Fruit fly (Drosophila melanogaster) whole organism, embryonic: Measurements from ENCODE around the gene CG7974.
A peak's percentile ranks its signal among the peaks of the same experiment; 100 is the strongest.

ENCODE experiments used
- Adf1 ChIP-seq: fragments of 200-800 bp; sonication (Bioruptor generic); IDR thresholded peaks from 2 replicates; pipeline ENCODE4 v1.3.6; 2022; ENCODE audit warnings: missing biosample characterization, missing genetic modification characterization
- Atf-2 ChIP-seq: fragments of 200-800 bp; sonication (Bioruptor generic); optimal IDR thresholded peaks from 2 replicates; lab custom pipeline; 2016; ENCODE audit warnings: missing biosample characterization, missing genetic modification characterization
- CG10462 ChIP-seq: fragments of 200-800 bp; sonication (Bioruptor generic); optimal IDR thresholded peaks from 2 replicates; lab custom pipeline; 2016; ENCODE audit warnings: missing biosample characterization, missing genetic modification characterization
- CG11247 ChIP-seq: fragments of 200-800 bp; sonication (Bioruptor generic); IDR thresholded peaks from 2 replicates; pipeline ENCODE4 v1.3.6; 2022; ENCODE audit warnings: missing biosample characterization, missing genetic modification characterization
- CG12744 ChIP-seq: fragments of 200-800 bp; sonication (Bioruptor generic); optimal IDR thresholded peaks from 2 replicates; lab custom pipeline; 2016; ENCODE audit warnings: missing biosample characterization, missing genetic modification characterization
- CG14050 ChIP-seq: fragments of 200-800 bp; sonication (Bioruptor generic); IDR thresholded peaks from 3 replicates; pipeline ENCODE4 v1.3.6; 2022; ENCODE audit warnings: missing biosample characterization, missing genetic modification characterization
- CG14441 ChIP-seq: fragments of 200-800 bp; sonication (Bioruptor generic); IDR thresholded peaks from 2 replicates; pipeline ENCODE4 v1.3.6; 2022; ENCODE audit warnings: missing biosample characterization, missing genetic modification characterization
- CG15073 ChIP-seq: fragments of 200-800 bp; sonication (Bioruptor generic); optimal IDR thresholded peaks from 2 replicates; lab custom pipeline; 2016; ENCODE audit warnings: missing biosample characterization, missing genetic modification characterization
- CG15479 ChIP-seq: fragments of 200-800 bp; sonication (Bioruptor generic); optimal IDR thresholded peaks from 3 replicates; lab custom pipeline; 2019; ENCODE audit warnings: missing biosample characterization, mild to moderate bottlenecking, missing genetic modification characterization, moderate library complexity
- CG1602 ChIP-seq: fragments of 200-800 bp; sonication (Bioruptor generic); optimal IDR thresholded peaks from 3 replicates; lab custom pipeline; 2016; ENCODE audit warnings: missing biosample characterization, missing genetic modification characterization
- CG1603 ChIP-seq: fragments of 200-800 bp; sonication (Bioruptor generic); optimal IDR thresholded peaks from 2 replicates; lab custom pipeline; 2019; ENCODE audit warnings: missing biosample characterization, mild to moderate bottlenecking, missing genetic modification characterization, moderate library complexity
- CG17186 ChIP-seq: fragments of 200-800 bp; sonication (Bioruptor generic); optimal IDR thresholded peaks from 3 replicates; lab custom pipeline; 2017; ENCODE audit warnings: missing biosample characterization, missing genetic modification reagents, missing genetic modification characterization
- CG18011 ChIP-seq: fragments of 200-800 bp; sonication (Bioruptor generic); optimal IDR thresholded peaks from 2 replicates; lab custom pipeline; 2017; ENCODE audit warnings: missing biosample characterization, missing genetic modification characterization, mild to moderate bottlenecking, moderate library complexity, missing genotype
- CG2199 ChIP-seq: fragments of 200-800 bp; sonication (Bioruptor generic); IDR thresholded peaks from 3 replicates; pipeline ENCODE4 v1.3.6; 2022; ENCODE audit warnings: missing biosample characterization, missing genetic modification characterization
- CG2712 ChIP-seq: fragments of 200-800 bp; optimal IDR thresholded peaks from 3 replicates; lab custom pipeline; 2019; ENCODE audit warnings: missing biosample characterization, mild to moderate bottlenecking, missing genetic modification characterization, moderate library complexity
- CG30431 ChIP-seq: fragments of 200-800 bp; sonication (Bioruptor generic); optimal IDR thresholded peaks from 2 replicates; lab custom pipeline; 2017; ENCODE audit warnings: missing biosample characterization, missing genetic modification characterization
- CG33557 ChIP-seq: fragments of 200-800 bp; sonication (Bioruptor generic); optimal IDR thresholded peaks from 2 replicates; lab custom pipeline; 2019; ENCODE audit warnings: missing biosample characterization, mild to moderate bottlenecking, missing genetic modification characterization, moderate library complexity
- CG3995 ChIP-seq: fragments of 200-800 bp; sonication (Bioruptor generic); optimal IDR thresholded peaks from 3 replicates; lab custom pipeline; 2016; ENCODE audit warnings: missing biosample characterization, missing genetic modification characterization
- CG4328 ChIP-seq: fragments of 200-800 bp; sonication (Bioruptor generic); optimal IDR thresholded peaks from 3 replicates; lab custom pipeline; 2017; ENCODE audit warnings: missing biosample characterization, missing genetic modification reagents, missing genetic modification characterization
- CG7372 ChIP-seq: fragments of 200-800 bp; sonication (Bioruptor generic); IDR thresholded peaks from 2 replicates; pipeline ENCODE4 v1.3.6; 2022; ENCODE audit warnings: missing biosample characterization, missing genetic modification characterization
- CG8089 ChIP-seq: fragments of 200-800 bp; sonication (Bioruptor generic); optimal IDR thresholded peaks from 3 replicates; lab custom pipeline; 2016; ENCODE audit warnings: missing biosample characterization, missing genetic modification characterization
- CG8281 ChIP-seq: fragments of 200-800 bp; sonication (Bioruptor generic); optimal IDR thresholded peaks from 2 replicates; lab custom pipeline; 2018; ENCODE audit warnings: missing biosample characterization, mild to moderate bottlenecking, missing genetic modification characterization, moderate library complexity
- CG8388 ChIP-seq: fragments of 200-800 bp; sonication (Bioruptor generic); optimal IDR thresholded peaks from 2 replicates; lab custom pipeline; 2019; ENCODE audit warnings: missing biosample characterization, mild to moderate bottlenecking, missing genetic modification characterization, moderate library complexity
- CG8924 ChIP-seq: fragments of 200-800 bp; optimal IDR thresholded peaks from 3 replicates; lab custom pipeline; 2019; ENCODE audit warnings: missing biosample characterization, mild to moderate bottlenecking, missing genetic modification characterization, moderate library complexity
- Chrac-16 ChIP-seq: fragments of 200-800 bp; sonication (Bioruptor generic); optimal IDR thresholded peaks from 3 replicates; lab custom pipeline; 2016; ENCODE audit warnings: missing biosample characterization, missing genetic modification characterization
- CkIIα-i1 ChIP-seq: fragments of 200-800 bp; sonication (Bioruptor generic); IDR thresholded peaks from 2 replicates; pipeline ENCODE4 v1.3.6; 2022; ENCODE audit warnings: missing biosample characterization, missing genetic modification characterization
- Ets97D ChIP-seq: fragments of 200-800 bp; sonication (Bioruptor generic); optimal IDR thresholded peaks from 3 replicates; lab custom pipeline; 2016; ENCODE audit warnings: missing biosample characterization, missing genetic modification characterization
- Fer2 ChIP-seq: fragments of 200-800 bp; sonication (Bioruptor generic); optimal IDR thresholded peaks from 2 replicates; lab custom pipeline; 2018; ENCODE audit warnings: missing biosample characterization, mild to moderate bottlenecking, missing genetic modification characterization, moderate library complexity
- H2.0 ChIP-seq: fragments of 200-800 bp; sonication (Bioruptor generic); IDR thresholded peaks from 2 replicates; pipeline ENCODE4 v1.3.6; 2022; ENCODE audit warnings: missing biosample characterization, missing genetic modification characterization
- HLH4C ChIP-seq: fragments of 200-800 bp; sonication (Bioruptor generic); IDR thresholded peaks from 3 replicates; pipeline ENCODE4 v1.3.6; 2022; ENCODE audit warnings: missing biosample characterization, missing genetic modification characterization; ENCODE audit not compliant: partially characterized antibody
- Hmr ChIP-seq: fragments of 200-800 bp; sonication (Bioruptor generic); optimal IDR thresholded peaks from 3 replicates; lab custom pipeline; 2017; ENCODE audit warnings: mild to moderate bottlenecking, missing biosample characterization, missing genetic modification reagents, missing genetic modification characterization
- Hsf ChIP-seq: fragments of 200-800 bp; sonication (Bioruptor generic); optimal IDR thresholded peaks from 3 replicates; lab custom pipeline; 2016; ENCODE audit warnings: missing biosample characterization, missing genetic modification characterization
- Kr ChIP-seq: fragments of 200-800 bp; sonication (Bioruptor generic); optimal IDR thresholded peaks from 2 replicates; lab custom pipeline; 2017; ENCODE audit warnings: missing biosample characterization, mild to moderate bottlenecking, missing genetic modification characterization
- Lim3 ChIP-seq: fragments of 200-800 bp; sonication (Bioruptor generic); IDR thresholded peaks from 2 replicates; pipeline ENCODE4 v1.3.6; 2022; ENCODE audit warnings: missing biosample characterization, missing genetic modification characterization
- Nf-YC ChIP-seq: fragments of 200-800 bp; optimal IDR thresholded peaks from 3 replicates; lab custom pipeline; 2019; ENCODE audit warnings: missing biosample characterization, mild to moderate bottlenecking, missing genetic modification characterization, moderate library complexity
- Pdp1 ChIP-seq, 2 experiments: fragments of 200-800 bp; sonication (Bioruptor generic); optimal IDR thresholded peaks; 3 replicates each; lab custom pipeline; 2016; ENCODE audit warnings: missing biosample characterization in 2 of 2, missing genetic modification characterization in 2 of 2, mild to moderate bottlenecking in 1 of 2, moderate library complexity in 1 of 2
- Rfx ChIP-seq: fragments of 200-800 bp; sonication (Bioruptor generic); IDR thresholded peaks from 2 replicates; pipeline ENCODE4 v1.3.6; 2022; ENCODE audit warnings: missing biosample characterization, missing genetic modification characterization
- Tbp ChIP-seq: fragments of >200 bp; optimal IDR thresholded peaks from 2 replicates; lab custom pipeline; 2018; ENCODE audit warnings: missing biosample characterization, missing genetic modification characterization
- amos ChIP-seq: fragments of 200-800 bp; sonication (Bioruptor generic); IDR thresholded peaks from 2 replicates; pipeline ENCODE4 v1.3.6; 2022; ENCODE audit warnings: missing biosample characterization, missing genetic modification characterization; ENCODE audit not compliant: partially characterized antibody
- emc ChIP-seq: fragments of 200-800 bp; sonication (Bioruptor generic); optimal IDR thresholded peaks from 2 replicates; lab custom pipeline; 2016; ENCODE audit warnings: missing biosample characterization, missing genetic modification characterization
- ftz-f1 ChIP-seq: fragments of 200-800 bp; sonication (Bioruptor generic); optimal IDR thresholded peaks from 2 replicates; lab custom pipeline; 2016; ENCODE audit warnings: missing biosample characterization, missing genetic modification characterization
- gem ChIP-seq: fragments of 200-800 bp; sonication (Bioruptor generic); optimal IDR thresholded peaks from 2 replicates; lab custom pipeline; 2019; ENCODE audit warnings: missing biosample characterization, mild to moderate bottlenecking, missing genetic modification characterization, moderate library complexity
- grn ChIP-seq: fragments of 200-800 bp; sonication (Bioruptor generic); optimal IDR thresholded peaks from 3 replicates; lab custom pipeline; 2017; ENCODE audit warnings: missing biosample characterization, missing genetic modification characterization
- gt ChIP-seq: fragments of 200-800 bp; sonication (Bioruptor generic); IDR thresholded peaks from 2 replicates; pipeline ENCODE4 v1.3.6; 2022; ENCODE audit warnings: missing biosample characterization, missing genetic modification characterization
- lbe ChIP-seq: fragments of 200-800 bp; sonication (Bioruptor generic); optimal IDR thresholded peaks from 2 replicates; lab custom pipeline; 2016; ENCODE audit warnings: missing biosample characterization, mild to moderate bottlenecking, missing genetic modification characterization
- mirr ChIP-seq: fragments of 200-800 bp; sonication (Bioruptor generic); optimal IDR thresholded peaks from 3 replicates; lab custom pipeline; 2018; ENCODE audit warnings: missing biosample characterization, mild to moderate bottlenecking, missing genetic modification characterization
- prd ChIP-seq, 3 experiments: fragments of >200 bp in 2 of 3; fragments of 200-800 bp in 1 of 3; sonication (Bioruptor generic) in 1 of 3; optimal IDR thresholded peaks in 2 of 3; IDR thresholded peaks in 1 of 3; 2 replicates in 2 of 3; 3 replicates in 1 of 3; pipeline versions ENCODE4 v1.3.6 to Lab custom; 2017 to 2022; ENCODE audit warnings: missing biosample characterization in 1 of 3, missing genetic modification characterization in 1 of 3
- pros ChIP-seq: fragments of 200-800 bp; sonication (Bioruptor generic); optimal IDR thresholded peaks from 3 replicates; lab custom pipeline; 2019; ENCODE audit warnings: missing biosample characterization, mild to moderate bottlenecking, missing genetic modification characterization, moderate library complexity
- slp2 ChIP-seq: fragments of 200-800 bp; sonication (Bioruptor generic); optimal IDR thresholded peaks from 2 replicates; lab custom pipeline; 2016; ENCODE audit warnings: missing biosample characterization, missing genetic modification characterization

CG7974 gene

dm6 chr3L:1644920-1645567 is 19.9 kb upstream of the CG7974 start, which contains the start of the genes alphaCOP and CG13919 (continued):
- peak; percentile 91 for TF ChIP-seq CG12744 (GFP tag; lab: Kevin White, UChicago)
- peak; percentile 98 for TF ChIP-seq Rfx
- TF ChIP-seq Chrac-16 (GFP tag; lab: Kevin White, UChicago): peak; percentile 98
- TF ChIP-seq CG30431 (GFP tag; lab: Kevin White, UChicago): peak; percentile 93
- TF ChIP-seq CG8924 (tag; lab: Kevin White, UChicago): peak; percentile 97
- TF ChIP-seq Hsf (GFP tag; lab: Kevin White, UChicago): peak; percentile 97
- TF ChIP-seq lbe (GFP tag; lab: Kevin White, UChicago): peak; percentile 96
- TF ChIP-seq amos (GFP tag; lab: Robert Waterston, UW): no peak
- peak; percentile 92 for TF ChIP-seq Lim3 (GFP tag; lab: Robert Waterston, UW)
- TF ChIP-seq prd (optimal IDR thresholded peaks at IDR 0.05; lab: Kevin White, UChicago): no peak
- peak; percentile 98 for TF ChIP-seq prd (GFP tag; IDR thresholded peaks at IDR 0.05; lab: Robert Waterston, UW)
- peak; percentile 27 for TF ChIP-seq pros (GFP tag; lab: Kevin White, UChicago)
- TF ChIP-seq gem (tag; lab: Kevin White, UChicago): peak; percentile 98
- peak; percentile 99 for TF ChIP-seq CG2712 (tag; lab: Kevin White, UChicago)
- TF ChIP-seq Atf-2 (GFP tag; lab: Kevin White, UChicago): peak; percentile 89
- peak; percentile 90 for TF ChIP-seq Ets97D (GFP tag; lab: Kevin White, UChicago)
- TF ChIP-seq Nf-YC (tag; lab: Kevin White, UChicago): peak; percentile 85
- TF ChIP-seq mirr (GFP tag; lab: Kevin White, UChicago): peak; percentile 81
- TF ChIP-seq CG14050: peak; percentile 97
- TF ChIP-seq Fer2 (tag; lab: Kevin White, UChicago): peak; percentile 89
- TF ChIP-seq CG2199: peak; percentile 69; the same call in 1 of the 3 replicates
- peak; percentile 65 for TF ChIP-seq emc (GFP tag; lab: Kevin White, UChicago)
- TF ChIP-seq gt: peak; percentile 85
- TF ChIP-seq Kr (GFP tag; lab: Kevin White, UChicago): no peak
- peak; percentile 85 for TF ChIP-seq Adf1 (GFP tag; lab: Robert Waterston, UW)
- peak; percentile 98 for TF ChIP-seq CG14441 (GFP tag; lab: Robert Waterston, UW)
- TF ChIP-seq CG15479: peak; percentile 52
- peak; percentile 78 for TF ChIP-seq CG15073 (GFP tag; lab: Kevin White, UChicago)
- TF ChIP-seq Hmr (GFP tag; lab: Kevin White, UChicago): peak; percentile 96
- peak; percentile 85 for TF ChIP-seq CG4328 (GFP tag; lab: Kevin White, UChicago)
- TF ChIP-seq CG1602 (GFP tag; lab: Kevin White, UChicago): peak; percentile 98
- TF ChIP-seq slp2 (GFP tag; lab: Kevin White, UChicago): peak; percentile 87
- peak; percentile 86 for TF ChIP-seq CG1603 (tag; lab: Kevin White, UChicago)
- TF ChIP-seq CG33557 (GFP tag; lab: Kevin White, UChicago): peak; percentile 95
- TF ChIP-seq CG11247 (GFP tag; lab: Robert Waterston, UW): peak; percentile 94
- TF ChIP-seq CG7372 (GFP tag; lab: Robert Waterston, UW): peak; percentile 97
- TF ChIP-seq CG3995 (GFP tag; lab: Kevin White, UChicago): peak; percentile 83
- TF ChIP-seq CG10462: peak; percentile 97
- TF ChIP-seq ftz-f1 (GFP tag; lab: Kevin White, UChicago): peak; percentile 39
- no peak for TF ChIP-seq HLH4C (GFP tag; lab: Robert Waterston, UW)
- peak; percentile 100 for TF ChIP-seq CG8388 (GFP tag; lab: Kevin White, UChicago)
- no peak for TF ChIP-seq Tbp (GFP tag; lab: Kevin White, UChicago)
- peak; percentile 93 to 96 for TF ChIP-seq Pdp1 (GFP tag; optimal IDR thresholded peaks at IDR 0.05; lab: Kevin White, UChicago)
- TF ChIP-seq CG8089 (GFP tag; lab: Kevin White, UChicago): peak; percentile 80
- TF ChIP-seq CG8281 (tag; lab: Kevin White, UChicago): peak; percentile 82
- peak; percentile 76 for TF ChIP-seq CG17186
- TF ChIP-seq CG18011 (GFP tag; lab: Kevin White, UChicago): peak; percentile 86
- peak; percentile 85 for TF ChIP-seq grn
- peak; percentile 78 for TF ChIP-seq CkIIα-i1 (GFP tag; lab: Robert Waterston, UW)
- TF ChIP-seq H2.0 (GFP tag; lab: Robert Waterston, UW): peak; percentile 98
